Worm (Caenorhabditis elegans) whole organism, L4/young adult: Measurements from ENCODE around the gene F54E2.2.

Experiments used
- W03F9.2 ChIP-seq: fragments of 150-350 bp; optimal IDR thresholded peaks from 2 replicates; lab custom pipeline; 2014; ENCODE audit warnings: missing biosample characterization, missing genetic modification characterization
- dao-5 ChIP-seq: sonication (generic microtip); optimal IDR thresholded peaks from 2 replicates; lab custom pipeline; 2016; ENCODE audit warnings: missing genotype, missing genetic modification characterization, moderate library complexity, missing compliant biosample characterization
- him-1 ChIP-seq: sonication (generic microtip); optimal IDR thresholded peaks from 2 replicates; lab custom pipeline; 2016; ENCODE audit warnings: missing genotype, missing genetic modification reagents, missing genetic modification characterization, missing compliant biosample characterization

F54E2.2 gene

ce11 chrV:2780786-2781185 lies 15.3 kb upstream of the F54E2.2 start, which contains the start of gene R05D8.11:
TSS of gene R05D8.11 (minus strand) at chrV:2780886.
- no peak for TF ChIP-seq dao-5

DNA sequence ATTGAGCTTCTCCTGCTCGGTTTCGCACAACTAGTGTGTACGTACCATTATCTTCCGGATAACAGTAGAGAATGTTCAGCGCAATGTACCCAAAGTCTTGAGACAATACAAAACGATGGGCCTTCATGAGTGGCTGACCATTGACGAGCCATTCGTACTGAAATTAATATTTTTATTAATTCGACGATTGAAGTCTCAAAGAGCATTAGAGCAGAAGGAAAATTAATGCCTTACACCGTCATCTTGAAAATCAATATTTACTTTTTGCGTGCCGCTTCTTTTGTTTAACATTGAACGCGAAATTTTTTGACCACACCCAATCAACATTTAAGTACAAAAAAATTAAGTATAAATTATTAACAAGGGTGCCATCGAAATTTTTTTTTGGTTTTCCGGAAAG lies 3.1 kb upstream of the F54E2.2 start:
- TF ChIP-seq him-1 (tag; lab: Kevin White, UChicago) (no peak), dao-5 (no peak), W03F9.2 (tag; lab: Kevin White, UChicago) (no peak)

- TF ChIP-seq W03F9.2 (tag; lab: Kevin White, UChicago), result no peak
- TF ChIP-seq him-1 (tag; lab: Kevin White, UChicago), result no peak
- no peak for TF ChIP-seq dao-5
Measured at ce11 chrV:2799172-2799869, 3.2 kb downstream of the F54E2.2 start.

- TF ChIP-seq W03F9.2 (tag; lab: Kevin White, UChicago), result no peak
- no peak for TF ChIP-seq him-1 (tag; lab: Kevin White, UChicago)
- TF ChIP-seq dao-5, result no peak
Measured at ce11 chrV:2800676-2801075, 4.6 kb downstream of the F54E2.2 start.

- TF ChIP-seq him-1 (tag; lab: Kevin White, UChicago) (no peak), W03F9.2 (tag; lab: Kevin White, UChicago) (no peak), dao-5 (no peak)
Measured at ce11 chrV:2801955-2802354, 5.9 kb downstream of the F54E2.2 start.

ce11 chrV:2803258-2803657 lies 7.2 kb downstream of the F54E2.2 start:
- TF ChIP-seq W03F9.2 (tag; lab: Kevin White, UChicago), result no peak
- TF ChIP-seq dao-5, result no peak

- TF ChIP-seq dao-5 (no peak), W03F9.2 (tag; lab: Kevin White, UChicago) (no peak), him-1 (tag; lab: Kevin White, UChicago) (no peak)
Measured at ce11 chrV:2807760-2808159, 11.7 kb downstream of the F54E2.2 start, which contains the start of gene ketn-1. TSS of gene ketn-1 (minus strand) at chrV:2807860.

DNA sequence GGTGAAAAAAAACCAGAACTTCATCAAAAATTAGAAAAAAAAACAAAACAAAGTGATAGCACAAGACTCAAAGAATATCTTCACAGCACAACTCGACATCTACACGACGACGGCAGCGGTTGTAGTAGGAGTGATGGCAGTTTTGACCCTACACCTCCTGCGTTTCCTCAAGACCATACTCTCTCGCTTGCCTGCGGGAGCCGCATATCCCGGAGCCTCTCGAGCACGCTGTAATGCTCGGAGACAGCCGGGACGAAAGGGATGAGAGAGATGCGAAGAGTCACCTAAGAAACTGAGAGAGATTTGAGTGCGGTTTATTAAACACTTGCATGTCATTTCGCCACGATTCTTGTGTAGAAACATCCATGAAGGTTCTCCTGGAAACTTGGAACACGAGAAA lies 13.3 kb downstream of the F54E2.2 start:
- TF ChIP-seq him-1 (tag; lab: Kevin White, UChicago) (no peak), dao-5 (no peak), W03F9.2 (tag; lab: Kevin White, UChicago) (no peak)

DNA sequence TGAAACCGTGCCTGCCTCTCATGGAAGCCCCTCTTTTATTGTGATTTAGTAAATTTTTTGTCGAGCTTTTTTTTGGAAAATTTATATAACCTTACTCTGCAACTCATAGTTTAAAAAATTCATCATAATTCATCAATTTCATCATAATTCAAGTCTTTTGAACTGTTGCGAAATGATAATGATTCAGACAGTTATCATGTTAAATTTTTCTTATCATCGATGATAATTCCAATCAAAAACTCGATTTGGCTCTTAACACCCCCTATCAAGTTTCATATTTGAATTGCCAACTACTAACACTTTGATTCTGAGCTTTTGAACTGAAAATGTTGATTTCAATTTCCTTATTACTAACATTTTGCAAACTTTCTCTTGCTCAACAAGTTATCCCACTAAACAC lies 14.1 kb downstream of the F54E2.2 start, which contains the start of gene F54E2.1:
F54E2.1 (plus strand) TSS at position 235 of the 400 bp plus-strand sequence.
- TF ChIP-seq him-1 (tag; lab: Kevin White, UChicago), result no peak
- TF ChIP-seq dao-5, result no peak
- TF ChIP-seq W03F9.2 (tag; lab: Kevin White, UChicago), result no peak

DNA sequence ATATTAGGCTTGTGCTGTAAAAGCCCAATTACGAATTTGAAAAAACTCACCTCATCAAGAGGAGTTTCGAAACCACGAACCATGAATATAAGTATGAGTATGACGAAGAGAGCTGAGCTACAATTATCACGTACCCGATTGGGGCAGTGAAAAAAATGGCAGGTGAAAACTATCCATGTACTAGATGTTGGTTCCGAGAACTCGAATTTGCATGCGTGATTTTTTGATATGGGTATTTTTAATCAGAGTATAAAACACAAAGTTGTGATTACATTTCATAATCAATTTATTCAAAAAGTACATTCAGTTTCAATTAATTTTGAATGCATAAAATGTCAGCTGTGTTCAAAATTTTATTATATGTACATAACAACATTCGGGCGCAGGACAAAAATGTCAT lies 17.8 kb downstream of the F54E2.2 start, which contains the start of gene F54E2.9:
F54E2.9 (minus strand) TSS at position 132 of the 400 bp plus-strand sequence.
- TF ChIP-seq him-1 (tag; lab: Kevin White, UChicago), result no peak
- TF ChIP-seq dao-5, result no peak
- no peak for TF ChIP-seq W03F9.2 (tag; lab: Kevin White, UChicago)

DNA sequence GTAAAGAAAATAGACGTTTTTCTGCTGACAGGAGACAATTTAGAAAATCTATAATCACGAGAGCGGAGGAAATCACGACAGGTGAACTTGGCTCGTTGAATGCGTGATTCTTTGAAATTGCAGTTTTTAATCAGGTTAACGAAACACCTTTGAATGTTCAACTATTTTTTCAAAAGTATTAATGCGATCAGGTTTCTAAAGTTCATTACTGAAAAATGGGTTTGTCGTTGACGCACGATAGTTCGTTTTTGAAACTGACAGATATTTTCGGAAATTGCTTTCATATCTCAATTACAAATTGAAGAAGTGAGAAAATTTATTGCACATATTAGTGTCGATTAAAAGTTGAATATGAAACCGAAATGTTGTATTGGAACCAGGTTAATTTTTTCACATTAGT lies 19.9 kb downstream of the F54E2.2 start, which contains the start of gene F54E2.5:
F54E2.5 (minus strand) TSS at position 101 of the 400 bp plus-strand sequence.
- no peak for TF ChIP-seq him-1 (tag; lab: Kevin White, UChicago)
- TF ChIP-seq W03F9.2 (tag; lab: Kevin White, UChicago), result no peak
- TF ChIP-seq dao-5, result no peak

DNA sequence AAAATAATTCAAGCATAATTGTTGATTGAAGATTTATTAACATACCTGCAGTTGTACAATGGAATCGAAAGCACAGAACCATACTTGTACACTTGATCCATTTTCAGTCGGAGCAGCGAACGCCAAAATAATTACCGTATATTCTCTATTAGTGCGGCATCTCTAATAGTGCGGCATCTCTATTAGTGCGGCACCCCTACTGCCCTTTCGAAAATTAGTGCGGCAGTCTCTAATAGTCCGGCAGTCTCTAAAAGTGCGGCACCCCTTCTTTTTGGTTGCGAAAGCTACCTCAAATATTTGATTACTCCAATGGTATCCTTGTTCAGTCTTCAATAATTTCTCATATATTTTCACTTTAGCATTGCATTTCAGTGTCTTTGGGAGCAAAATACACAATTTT lies 22.0 kb downstream of the F54E2.2 start, which contains the start of gene srt-34:
srt-34 (minus strand) TSS at position 101 of the 400 bp plus-strand sequence.
- TF ChIP-seq him-1 (tag; lab: Kevin White, UChicago), result no peak
- no peak for TF ChIP-seq W03F9.2 (tag; lab: Kevin White, UChicago)
- no peak for TF ChIP-seq dao-5

ce11 chrV:2821618-2822272 lies 25.6 kb downstream of the F54E2.2 start, which contains the start of gene srh-36:
TSS of gene srh-36 (minus strand) at chrV:2821668.
- TF ChIP-seq W03F9.2 (tag; lab: Kevin White, UChicago), result no peak
- TF ChIP-seq him-1 (tag; lab: Kevin White, UChicago), result no peak
- no peak for TF ChIP-seq dao-5

DNA sequence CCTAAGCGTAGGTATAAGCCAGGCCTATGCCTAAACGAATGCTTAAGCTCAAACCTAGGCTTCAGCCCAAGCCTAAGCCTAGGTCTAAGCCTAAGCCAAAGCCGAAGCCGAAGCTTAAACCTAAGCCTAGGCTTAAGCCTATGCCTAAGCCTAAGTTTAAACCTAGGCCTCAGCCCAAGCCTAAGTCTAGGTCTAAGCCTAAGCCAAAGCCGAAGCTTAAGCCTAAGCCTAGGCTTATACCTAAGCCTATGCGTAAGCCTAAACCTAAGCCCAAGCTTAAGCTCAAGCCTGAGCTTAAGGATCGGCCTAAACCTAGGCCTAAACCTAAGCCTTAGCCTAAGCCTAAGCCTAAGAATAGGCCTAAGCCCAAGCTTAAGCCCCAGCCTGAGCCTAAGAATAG lies 29.9 kb downstream of the F54E2.2 start:
- TF ChIP-seq him-1 (tag; lab: Kevin White, UChicago), result no peak
- TF ChIP-seq W03F9.2 (tag; lab: Kevin White, UChicago), result no peak
- TF ChIP-seq dao-5, result no peak
